Fruit fly (Drosophila melanogaster) whole organism, prepupa: ENCODE measurements around the gene CG10481.

ENCODE experiments used
- CG10669 ChIP-seq: fragments of 200-800 bp; sonication (Bioruptor generic); optimal IDR thresholded peaks from 3 replicates; lab custom pipeline; 2018; ENCODE audit warnings: missing biosample characterization, mild to moderate bottlenecking, missing genetic modification characterization, moderate library complexity
- CG32006 ChIP-seq: fragments of 200-800 bp; sonication (Bioruptor generic); optimal IDR thresholded peaks from 3 replicates; lab custom pipeline; 2017; ENCODE audit warnings: missing biosample characterization, mild to moderate bottlenecking, missing genetic modification characterization
- CG34406 ChIP-seq: fragments of 200-800 bp; sonication (Bioruptor generic); optimal IDR thresholded peaks from 3 replicates; lab custom pipeline; 2016; ENCODE audit warnings: missing biosample characterization, missing genetic modification characterization
- OdsH ChIP-seq: fragments of 200-800 bp; sonication (Bioruptor generic); optimal IDR thresholded peaks from 3 replicates; lab custom pipeline; 2016; ENCODE audit warnings: missing biosample characterization, missing genetic modification characterization
- esn ChIP-seq: fragments of 200-800 bp; sonication (Bioruptor generic); optimal IDR thresholded peaks from 2 replicates; lab custom pipeline; 2016; ENCODE audit warnings: missing biosample characterization, mild to moderate bottlenecking, missing genetic modification characterization, moderate library complexity

- TF ChIP-seq CG10669 (peak; percentile 78), esn (GFP tag; lab: Kevin White, UChicago) (peak; percentile 93), CG32006 (GFP tag; lab: Kevin White, UChicago) (peak; percentile 91), OdsH (GFP tag; lab: Kevin White, UChicago) (peak; percentile 92), CG34406 (GFP tag; lab: Kevin White, UChicago) (peak; percentile 85)
These were observed 26.7 kb downstream of the CG10481 start for dm6 chr2L:19865539-19866068.
